Worm (Caenorhabditis elegans): ENCODE measurements around the gene F42A9.8.
A peak's percentile ranks its signal among the peaks of the same experiment; 100 is the strongest.

The F42A9.8 gene

DNA sequence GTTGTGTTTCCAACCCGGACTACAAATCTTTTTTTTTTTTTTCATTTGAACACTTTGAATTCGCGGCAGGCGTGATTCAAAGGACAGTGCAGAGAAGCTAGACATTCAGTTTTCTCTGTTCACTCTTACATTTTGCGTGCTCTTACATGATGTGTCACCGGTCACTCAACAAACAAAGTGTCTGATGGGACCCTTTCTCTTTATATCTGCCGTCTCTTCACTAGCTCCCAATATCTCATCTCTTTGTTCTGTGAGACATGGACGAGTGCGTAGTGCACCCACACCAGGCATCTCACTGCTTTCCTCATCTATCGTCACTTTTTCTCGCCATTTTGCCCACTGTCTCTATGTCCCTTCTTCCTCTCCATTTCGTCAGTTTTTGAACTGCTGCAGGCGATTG is 31.5 kb downstream of the F42A9.8 start (continued):
- TF ChIP-seq egl-18 (GFP tag; IDR thresholded peaks at IDR 0.05), result no peak
- TF ChIP-seq repo-1 (tag; optimal IDR thresholded peaks at IDR 0.05), result no peak

- TF ChIP-seq Y53G8AR.9 (GFP tag; conservative IDR thresholded peaks at IDR 0.05), result 0 out of 2 replicates have a peak, but pooled peaks have one; percentile 41
- peak; percentile 87 for TF ChIP-seq nhr-80 (tag; optimal IDR thresholded peaks at IDR 0.05)
- peak; percentile 23 for TF ChIP-seq tbp1 (GFP tag; optimal IDR thresholded peaks at IDR 0.05)
- TF ChIP-seq chd-7 (tag; optimal IDR thresholded peaks at IDR 0.05), result peak; percentile 42
- no peak for TF ChIP-seq Y53F4B.3 (GFP tag; IDR thresholded peaks at IDR 0.05)
- TF ChIP-seq attf-5 (GFP tag; optimal IDR thresholded peaks at IDR 0.05), result peak; percentile 22
- no peak for TF ChIP-seq lin-54 (GFP tag; optimal IDR thresholded peaks at IDR 0.05)
- no peak for TF ChIP-seq cebp-1 (GFP tag; IDR thresholded peaks at IDR 0.05)
- TF ChIP-seq cebp-1 (tag; optimal IDR thresholded peaks at IDR 0.05), result peak; percentile 58
- peak; percentile 60 for TF ChIP-seq atf-7 (tag; optimal IDR thresholded peaks at IDR 0.05)
- no peak for TF ChIP-seq dpff-1 (tag; optimal IDR thresholded peaks at IDR 0.05)
- no peak for TF ChIP-seq ceh-91 (GFP tag; IDR thresholded peaks at IDR 0.05)
- no peak for TF ChIP-seq pha-4 (tag; optimal IDR thresholded peaks at IDR 0.05)
- 0 out of 2 replicates have a peak, but pooled peaks have one; percentile 30 for TF ChIP-seq lir-1 (GFP tag; conservative IDR thresholded peaks at IDR 0.05)
- peak in 1 of 2 experiments; percentile 44 for TF ChIP-seq let-607 (tag; optimal IDR thresholded peaks at IDR 0.05)
- peak; percentile 60; the same call in 1 of the 2 replicates for TF ChIP-seq nfyb-1 (GFP tag; IDR thresholded peaks at IDR 0.05)
- TF ChIP-seq lsl-1 (GFP tag; optimal IDR thresholded peaks at IDR 0.05), result no peak
- no peak for TF ChIP-seq B0035.1 (tag; optimal IDR thresholded peaks at IDR 0.05)
- TF ChIP-seq hsf-1 (GFP tag; IDR thresholded peaks at IDR 0.05), result peak; percentile 84; the same call in 1 of the 2 replicates
- TF ChIP-seq T26A5.8 (tag; optimal IDR thresholded peaks at IDR 0.05), result no peak
- no peak for TF ChIP-seq egrh-3 (GFP tag; IDR thresholded peaks at IDR 0.05)
- no peak for TF ChIP-seq unc-130 (GFP tag; optimal IDR thresholded peaks at IDR 0.05)
- TF ChIP-seq let-526 (GFP tag; IDR thresholded peaks at IDR 0.05), result 0 out of 2 replicates have a peak, but pooled peaks have one; percentile 5
Observed at ce11 chrIV:8585076-8586033, 33.2 kb downstream of the F42A9.8 start, which contains the start of gene catp-7. catp-7 (plus strand) TSS chrIV:8585983.

ce11 chrIV:8571138-8571537 is 47.4 kb downstream of the F42A9.8 start, which contains the start of gene Y59H11AM.1:
Y59H11AM.1 (plus strand) TSS chrIV:8571438.
- TF ChIP-seq F33H1.4 (GFP tag; IDR thresholded peaks at IDR 0.05) (no peak), sptf-2 (GFP tag; optimal IDR thresholded peaks at IDR 0.05) (no peak), hlh-12 (tag; optimal IDR thresholded peaks at IDR 0.05) (no peak), rec-8 (tag; optimal IDR thresholded peaks at IDR 0.05) (no peak), ztf-3 (GFP tag; optimal IDR thresholded peaks at IDR 0.05) (no peak), let-526 (GFP tag; IDR thresholded peaks at IDR 0.05) (no peak), lin-26 (GFP tag; IDR thresholded peaks at IDR 0.05) (no peak), Y79H2A.3 (GFP tag; conservative IDR thresholded peaks at IDR 0.05) (no peak), hmg-1.2 (GFP tag; IDR thresholded peaks at IDR 0.05) (no peak), F52B5.7 (tag; optimal IDR thresholded peaks at IDR 0.05) (no peak)
